Fruit fly (Drosophila melanogaster) whole organism, embryonic: ENCODE data around the gene Ifrd1.

ENCODE experiments used
- ATbp ChIP-seq: fragments of 200-800 bp; sonication (Bioruptor generic); optimal IDR thresholded peaks from 2 replicates; lab custom pipeline; 2017; ENCODE audit warnings: missing biosample characterization, mild to moderate bottlenecking, missing genetic modification characterization, missing genetic modification reagents
- B-H2 ChIP-seq: fragments of 200-800 bp; sonication (Bioruptor generic); optimal IDR thresholded peaks from 2 replicates; lab custom pipeline; 2018; ENCODE audit warnings: missing biosample characterization, mild to moderate bottlenecking, missing genetic modification characterization
- CG10462 ChIP-seq: fragments of 200-800 bp; sonication (Bioruptor generic); optimal IDR thresholded peaks from 2 replicates; lab custom pipeline; 2016; ENCODE audit warnings: missing biosample characterization, missing genetic modification characterization
- CG10543 ChIP-seq: fragments of 200-800 bp; sonication (Bioruptor generic); optimal IDR thresholded peaks from 3 replicates; lab custom pipeline; 2017; ENCODE audit warnings: missing biosample characterization, mild to moderate bottlenecking, missing genetic modification characterization, moderate library complexity
- CG10959 ChIP-seq: fragments of 200-800 bp; sonication (Bioruptor generic); IDR thresholded peaks from 2 replicates; pipeline ENCODE4 v1.3.6; 2022; ENCODE audit warnings: missing biosample characterization, missing genetic modification characterization
- CG11723 ChIP-seq: fragments of 200-800 bp; sonication (Bioruptor generic); optimal IDR thresholded peaks from 2 replicates; lab custom pipeline; 2017; ENCODE audit warnings: missing biosample characterization, mild to moderate bottlenecking, missing genetic modification characterization
- CG13775 ChIP-seq: fragments of 200-800 bp; sonication (Bioruptor generic); optimal IDR thresholded peaks from 3 replicates; lab custom pipeline; 2017; ENCODE audit warnings: missing biosample characterization, mild to moderate bottlenecking, missing genetic modification characterization
- CG14014 ChIP-seq: fragments of 200-800 bp; sonication (Bioruptor generic); IDR thresholded peaks from 2 replicates; pipeline ENCODE4 v1.3.6; 2022; ENCODE audit warnings: missing biosample characterization, missing genetic modification characterization
- CG1529 ChIP-seq: fragments of 200-800 bp; sonication (Bioruptor generic); optimal IDR thresholded peaks from 3 replicates; lab custom pipeline; 2018; ENCODE audit warnings: missing biosample characterization, missing genetic modification characterization
- CG1602 ChIP-seq: fragments of 200-800 bp; sonication (Bioruptor generic); optimal IDR thresholded peaks from 3 replicates; lab custom pipeline; 2016; ENCODE audit warnings: missing biosample characterization, missing genetic modification characterization
- CG1603 ChIP-seq: fragments of 200-800 bp; sonication (Bioruptor generic); optimal IDR thresholded peaks from 2 replicates; lab custom pipeline; 2019; ENCODE audit warnings: missing biosample characterization, mild to moderate bottlenecking, missing genetic modification characterization, moderate library complexity
- CG17568 ChIP-seq: fragments of 200-800 bp; sonication (Bioruptor generic); optimal IDR thresholded peaks from 2 replicates; lab custom pipeline; 2018; ENCODE audit warnings: missing biosample characterization, mild to moderate bottlenecking, missing genetic modification characterization, moderate library complexity
- CG2889 ChIP-seq: fragments of 200-800 bp; sonication (Bioruptor generic); IDR thresholded peaks from 3 replicates; pipeline ENCODE4 v1.3.6; 2022; ENCODE audit warnings: missing biosample characterization, missing genetic modification characterization
- CG30020 ChIP-seq: fragments of 200-800 bp; optimal IDR thresholded peaks from 2 replicates; lab custom pipeline; 2019; ENCODE audit warnings: missing biosample characterization, mild to moderate bottlenecking, missing genetic modification characterization, moderate library complexity
- CG3065 ChIP-seq: fragments of 200-800 bp; sonication (Bioruptor generic); optimal IDR thresholded peaks from 2 replicates; lab custom pipeline; 2016; ENCODE audit warnings: missing biosample characterization, missing genetic modification characterization
- CG31365 ChIP-seq: fragments of 200-800 bp; sonication (Bioruptor generic); optimal IDR thresholded peaks from 2 replicates; lab custom pipeline; 2018; ENCODE audit warnings: missing biosample characterization, mild to moderate bottlenecking, missing genetic modification characterization
- CG3163 ChIP-seq: fragments of 200-800 bp; sonication (Bioruptor generic); optimal IDR thresholded peaks from 3 replicates; lab custom pipeline; 2016; ENCODE audit warnings: missing biosample characterization, missing genetic modification characterization
- CG3995 ChIP-seq: fragments of 200-800 bp; sonication (Bioruptor generic); optimal IDR thresholded peaks from 3 replicates; lab custom pipeline; 2016; ENCODE audit warnings: missing biosample characterization, missing genetic modification characterization
- CG42726 ChIP-seq: fragments of 200-800 bp; sonication (Bioruptor generic); IDR thresholded peaks from 2 replicates; pipeline ENCODE4 v1.3.6; 2022; ENCODE audit warnings: missing biosample characterization, missing genetic modification characterization; ENCODE audit not compliant: partially characterized antibody
- CG7372 ChIP-seq: fragments of 200-800 bp; sonication (Bioruptor generic); IDR thresholded peaks from 2 replicates; pipeline ENCODE4 v1.3.6; 2022; ENCODE audit warnings: missing biosample characterization, missing genetic modification characterization
- CG8944 ChIP-seq: fragments of 200-800 bp; sonication (Bioruptor generic); optimal IDR thresholded peaks from 3 replicates; lab custom pipeline; 2016; ENCODE audit warnings: missing biosample characterization, missing genetic modification characterization
- D19A ChIP-seq: fragments of 200-800 bp; optimal IDR thresholded peaks from 3 replicates; lab custom pipeline; 2019; ENCODE audit warnings: missing biosample characterization, mild to moderate bottlenecking, missing genetic modification characterization, moderate library complexity
- Doc2 ChIP-seq: fragments of 200-800 bp; sonication (Bioruptor generic); IDR thresholded peaks from 2 replicates; pipeline ENCODE4 v1.3.6; 2022; ENCODE audit warnings: missing biosample characterization, missing genetic modification characterization
- Drgx ChIP-seq: fragments of 200-800 bp; sonication (Bioruptor generic); IDR thresholded peaks from 2 replicates; pipeline ENCODE4 v1.3.6; 2022; ENCODE audit warnings: missing biosample characterization, missing genetic modification characterization
- Fer3 ChIP-seq: fragments of 200-800 bp; sonication (Bioruptor generic); optimal IDR thresholded peaks from 2 replicates; lab custom pipeline; 2018; ENCODE audit warnings: missing biosample characterization, mild to moderate bottlenecking, missing genetic modification characterization, moderate library complexity
- Hmx ChIP-seq: fragments of 200-800 bp; sonication (Bioruptor generic); optimal IDR thresholded peaks from 2 replicates; lab custom pipeline; 2016; ENCODE audit warnings: missing biosample characterization, missing genetic modification characterization
- MBD-R2 ChIP-seq: fragments of 200-800 bp; sonication (Bioruptor generic); IDR thresholded peaks from 2 replicates; pipeline ENCODE4 v1.3.6; 2022; ENCODE audit warnings: missing biosample characterization, missing genetic modification characterization
- Sin3A ChIP-seq: fragments of >200 bp; optimal IDR thresholded peaks from 2 replicates; lab custom pipeline; 2018
- Six4 ChIP-seq: fragments of 200-800 bp; sonication (Bioruptor generic); optimal IDR thresholded peaks from 2 replicates; lab custom pipeline; 2016; ENCODE audit warnings: missing biosample characterization, missing genetic modification characterization
- Sry-β ChIP-seq: fragments of 200-800 bp; sonication (Bioruptor generic); optimal IDR thresholded peaks from 2 replicates; lab custom pipeline; 2018; ENCODE audit warnings: missing biosample characterization, mild to moderate bottlenecking, missing genetic modification characterization, moderate library complexity
- cad ChIP-seq: fragments of >200 bp; optimal IDR thresholded peaks from 2 replicates; lab custom pipeline; 2017; ENCODE audit warnings: missing biosample characterization, missing genetic modification characterization
- chif ChIP-seq, 2 experiments: fragments of 200-800 bp; sonication (Bioruptor generic); optimal IDR thresholded peaks; 3 replicates each; lab custom pipeline; 2016; ENCODE audit warnings: missing biosample characterization in 2 of 2, missing genetic modification characterization in 2 of 2
- croc ChIP-seq: fragments of 200-800 bp; sonication (Bioruptor generic); conservative IDR thresholded peaks from 3 replicates; pipeline ENCODE4 v1.3.6; 2022; ENCODE audit warnings: missing biosample characterization, missing genetic modification characterization
- dimm ChIP-seq: fragments of 200-800 bp; sonication (Bioruptor generic); IDR thresholded peaks from 2 replicates; pipeline ENCODE4 v1.3.6; 2022; ENCODE audit warnings: missing biosample characterization, missing genetic modification characterization
- fd102C ChIP-seq: fragments of 200-800 bp; sonication (Bioruptor generic); optimal IDR thresholded peaks from 2 replicates; lab custom pipeline; 2018; ENCODE audit warnings: missing biosample characterization, mild to moderate bottlenecking, missing genetic modification characterization, moderate library complexity
- gsb-n ChIP-seq: fragments of 200-800 bp; sonication (Bioruptor generic); optimal IDR thresholded peaks from 3 replicates; lab custom pipeline; 2018; ENCODE audit warnings: missing biosample characterization, mild to moderate bottlenecking, missing genetic modification characterization
- h ChIP-seq: fragments of >200 bp; optimal IDR thresholded peaks from 2 replicates; lab custom pipeline; 2017
- hth ChIP-seq: fragments of >200 bp; optimal IDR thresholded peaks from 2 replicates; lab custom pipeline; 2017; ENCODE audit warnings: inconsistent platforms
- insv ChIP-seq, 2 experiments: fragments of 200-800 bp; sonication (Bioruptor generic); optimal IDR thresholded peaks; 3 replicates each; lab custom pipeline; 2016 to 2018; ENCODE audit warnings: missing biosample characterization in 2 of 2, missing genetic modification characterization in 2 of 2
- oc ChIP-seq: fragments of 200-800 bp; sonication (Bioruptor generic); optimal IDR thresholded peaks from 2 replicates; lab custom pipeline; 2018; ENCODE audit warnings: missing biosample characterization, mild to moderate bottlenecking, missing genetic modification characterization, moderate library complexity
- org-1 ChIP-seq: fragments of 200-800 bp; sonication (Bioruptor generic); optimal IDR thresholded peaks from 2 replicates; lab custom pipeline; 2017; ENCODE audit warnings: missing biosample characterization, missing genetic modification characterization
- pros ChIP-seq: fragments of 200-800 bp; sonication (Bioruptor generic); optimal IDR thresholded peaks from 3 replicates; lab custom pipeline; 2019; ENCODE audit warnings: missing biosample characterization, mild to moderate bottlenecking, missing genetic modification characterization, moderate library complexity
- pum ChIP-seq: fragments of 200-800 bp; sonication (Bioruptor generic); optimal IDR thresholded peaks from 2 replicates; lab custom pipeline; 2016; ENCODE audit warnings: missing biosample characterization, missing genetic modification characterization
- stwl ChIP-seq: fragments of 200-800 bp; sonication (Bioruptor generic); optimal IDR thresholded peaks from 3 replicates; lab custom pipeline; 2018; ENCODE audit warnings: missing biosample characterization, mild to moderate bottlenecking, missing genetic modification characterization, moderate library complexity
- tin ChIP-seq: fragments of 200-800 bp; sonication (Bioruptor generic); optimal IDR thresholded peaks from 3 replicates; lab custom pipeline; 2016; ENCODE audit warnings: missing biosample characterization, missing genetic modification characterization
- toy ChIP-seq: fragments of 200-800 bp; sonication (Bioruptor generic); IDR thresholded peaks from 2 replicates; pipeline ENCODE4 v1.3.6; 2022; ENCODE audit warnings: missing biosample characterization, missing genetic modification characterization
- trh ChIP-seq: fragments of 200-800 bp; sonication (Bioruptor generic); optimal IDR thresholded peaks from 2 replicates; lab custom pipeline; 2016; ENCODE audit warnings: missing biosample characterization, missing genetic modification characterization
- twi ChIP-seq: fragments of 200-800 bp; optimal IDR thresholded peaks from 2 replicates; lab custom pipeline; 2019; ENCODE audit warnings: missing biosample characterization, mild to moderate bottlenecking, missing genetic modification characterization, moderate library complexity
- unpg ChIP-seq: fragments of 200-800 bp; sonication (Bioruptor generic); optimal IDR thresholded peaks from 3 replicates; lab custom pipeline; 2018; ENCODE audit warnings: missing biosample characterization, mild to moderate bottlenecking, missing genetic modification characterization, moderate library complexity
- vfl ChIP-seq: fragments of 200-800 bp; sonication (Bioruptor generic); optimal IDR thresholded peaks from 2 replicates; lab custom pipeline; 2016; ENCODE audit warnings: missing biosample characterization, missing genetic modification characterization
- wdn ChIP-seq: fragments of 200-800 bp; sonication (Bioruptor generic); IDR thresholded peaks from 2 replicates; pipeline ENCODE4 v1.3.6; 2022; ENCODE audit warnings: missing biosample characterization, missing genetic modification characterization
- zfh2 ChIP-seq: fragments of 200-800 bp; sonication (Bioruptor generic); optimal IDR thresholded peaks from 2 replicates; lab custom pipeline; 2016; ENCODE audit warnings: missing biosample characterization, missing genetic modification characterization

The Ifrd1 gene

DNA sequence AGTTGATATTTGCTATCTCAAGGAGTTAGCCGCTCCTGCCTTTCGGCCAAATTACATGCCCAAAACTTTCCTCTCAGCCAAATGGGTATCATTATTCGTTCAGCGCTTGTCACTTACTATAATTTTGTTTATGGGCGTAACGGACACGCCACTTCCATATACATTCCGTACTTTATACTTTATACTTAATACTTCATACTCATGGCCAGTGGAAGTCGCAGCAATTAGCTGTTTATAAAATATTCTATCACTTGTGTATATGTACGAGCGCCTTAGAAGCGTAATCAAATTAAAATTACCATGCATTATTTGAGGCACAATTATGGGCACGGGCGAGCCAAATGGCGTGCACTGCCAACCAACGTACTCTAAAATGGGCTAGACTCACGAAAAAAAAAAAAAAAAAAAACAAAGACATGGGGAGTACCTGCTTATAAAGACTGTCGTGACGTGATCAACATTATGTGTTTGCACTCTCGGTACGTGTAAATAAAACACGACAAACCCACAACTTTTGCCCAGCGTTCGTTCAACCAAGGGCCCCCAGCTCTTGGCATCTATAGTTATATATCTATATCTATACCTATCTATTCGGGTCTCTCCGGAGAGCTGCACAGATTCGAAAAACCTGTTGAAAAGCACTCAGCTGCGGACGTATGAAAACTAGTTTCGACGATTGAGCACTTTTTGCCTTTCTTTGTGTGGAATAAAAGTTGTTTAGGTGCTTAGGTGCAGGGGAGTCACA is 13.0 kb downstream of the Ifrd1 start (continued):
- TF ChIP-seq pros (GFP tag; lab: Kevin White, UChicago) (no peak), CG17568 (peak; percentile 2), CG1602 (GFP tag; lab: Kevin White, UChicago) (no peak), CG30020 (no peak), h (lab: Kevin White, UChicago) (no peak), CG10959 (GFP tag; lab: Robert Waterston, UW) (no peak), CG7372 (GFP tag; lab: Robert Waterston, UW) (no peak), CG31365 (tag; lab: Kevin White, UChicago) (peak; percentile 30), CG3995 (GFP tag; lab: Kevin White, UChicago) (no peak), insv (GFP tag; optimal IDR thresholded peaks at IDR 0.05; lab: Kevin White, UChicago) (no peak), hth (lab: Kevin White, UChicago) (no peak), Fer3 (tag; lab: Kevin White, UChicago) (no peak), chif (GFP tag; optimal IDR thresholded peaks at IDR 0.05; lab: Kevin White, UChicago) (no peak), unpg (peak; percentile 25), B-H2 (GFP tag; lab: Kevin White, UChicago) (no peak), twi (tag; lab: Kevin White, UChicago) (no peak), pum (GFP tag; lab: Kevin White, UChicago) (no peak), CG1603 (tag; lab: Kevin White, UChicago) (no peak), Sry-β (GFP tag; lab: Kevin White, UChicago) (no peak), dimm (GFP tag; lab: Robert Waterston, UW) (no peak), CG3163 (GFP tag; lab: Kevin White, UChicago) (no peak), Hmx (GFP tag; lab: Kevin White, UChicago) (no peak), Sin3A (lab: Kevin White, UChicago) (no peak), oc (tag; lab: Kevin White, UChicago) (no peak), Drgx (GFP tag; lab: Robert Waterston, UW) (no peak), Six4 (GFP tag; lab: Kevin White, UChicago) (no peak), cad (GFP tag; lab: Kevin White, UChicago) (no peak), ATbp (GFP tag; lab: Kevin White, UChicago) (peak; percentile 37), D19A (tag; lab: Kevin White, UChicago) (no peak), CG1529 (GFP tag; lab: Kevin White, UChicago) (no peak), stwl (tag; lab: Kevin White, UChicago) (no peak), toy (GFP tag; lab: Robert Waterston, UW) (no peak), CG10543 (GFP tag; lab: Kevin White, UChicago) (peak; percentile 72), CG42726 (GFP tag; lab: Robert Waterston, UW) (no peak), wdn (GFP tag; lab: Robert Waterston, UW) (no peak), croc (no peak), tin (GFP tag; lab: Kevin White, UChicago) (no peak), CG14014 (GFP tag; lab: Robert Waterston, UW) (peak; percentile 28; the same call in 1 of the 2 replicates), MBD-R2 (GFP tag; lab: Robert Waterston, UW) (no peak), trh (GFP tag; lab: Kevin White, UChicago) (no peak), fd102C (GFP tag; lab: Kevin White, UChicago) (no peak), CG3065 (no peak), gsb-n (tag; lab: Kevin White, UChicago) (no peak), vfl (GFP tag; lab: Kevin White, UChicago) (no peak), CG2889 (GFP tag; lab: Robert Waterston, UW) (no peak), Doc2 (GFP tag; lab: Robert Waterston, UW) (no peak), zfh2 (GFP tag; lab: Kevin White, UChicago) (no peak), org-1 (no peak), CG10462 (GFP tag; lab: Kevin White, UChicago) (no peak), CG13775 (GFP tag; lab: Kevin White, UChicago) (no peak), CG11723 (GFP tag; lab: Kevin White, UChicago) (peak; percentile 31), CG8944 (GFP tag; lab: Kevin White, UChicago) (no peak)
